Fruit fly (Drosophila melanogaster) Kc167 (cell line): ENCODE results near the gene CG13002.

Experiments
- Sin3A ChIP-seq: fragments of >200 bp; optimal IDR thresholded peaks from 2 replicates; lab custom pipeline; 2018; ENCODE audit warnings: missing external identifiers
- insv ChIP-seq: fragments of >200 bp; optimal IDR thresholded peaks from 3 replicates; lab custom pipeline; 2018; ENCODE audit warnings: missing external identifiers
- psq ChIP-seq: fragments of >200 bp; optimal IDR thresholded peaks from 2 replicates; lab custom pipeline; 2017; ENCODE audit warnings: missing external identifiers

dm6 chrX:16907009-16907408 is 17.4 kb downstream of the CG13002 start:
- TF ChIP-seq insv (lab: Kevin White, UChicago), result no peak
- no peak for TF ChIP-seq Sin3A (lab: Kevin White, UChicago)
- no peak for TF ChIP-seq psq (lab: Kevin White, UChicago)
